Fruit fly (Drosophila melanogaster) whole organism, embryonic: ENCODE results near the gene ND-B16.6.

Experiments used
- ATbp ChIP-seq: fragments of 200-800 bp; sonication (Bioruptor generic); optimal IDR thresholded peaks from 2 replicates; lab custom pipeline; 2017; ENCODE audit warnings: missing biosample characterization, mild to moderate bottlenecking, missing genetic modification characterization, missing genetic modification reagents
- Atf6 ChIP-seq: fragments of 200-800 bp; sonication (Bioruptor generic); IDR thresholded peaks from 2 replicates; pipeline ENCODE4 v1.3.6; 2022; ENCODE audit warnings: missing biosample characterization, missing genetic modification characterization
- BEAF-32 ChIP-seq: fragments of 200-800 bp; sonication (Bioruptor generic); optimal IDR thresholded peaks from 3 replicates; lab custom pipeline; 2017; ENCODE audit warnings: missing biosample characterization, missing genetic modification characterization, mild to moderate bottlenecking, moderate library complexity, missing genetic modification reagents
- CG12744 ChIP-seq: fragments of 200-800 bp; sonication (Bioruptor generic); optimal IDR thresholded peaks from 2 replicates; lab custom pipeline; 2016; ENCODE audit warnings: missing biosample characterization, missing genetic modification characterization
- CG14441 ChIP-seq: fragments of 200-800 bp; sonication (Bioruptor generic); IDR thresholded peaks from 2 replicates; pipeline ENCODE4 v1.3.6; 2022; ENCODE audit warnings: missing biosample characterization, missing genetic modification characterization
- CG14710 ChIP-seq: fragments of 200-800 bp; sonication (Bioruptor generic); optimal IDR thresholded peaks from 3 replicates; lab custom pipeline; 2019; ENCODE audit warnings: missing biosample characterization, mild to moderate bottlenecking, missing genetic modification characterization, moderate library complexity
- CG15073 ChIP-seq: fragments of 200-800 bp; sonication (Bioruptor generic); optimal IDR thresholded peaks from 2 replicates; lab custom pipeline; 2016; ENCODE audit warnings: missing biosample characterization, missing genetic modification characterization
- CG15601 ChIP-seq: fragments of 200-800 bp; sonication (Bioruptor generic); optimal IDR thresholded peaks from 3 replicates; lab custom pipeline; 2019; ENCODE audit warnings: missing biosample characterization, mild to moderate bottlenecking, missing genetic modification characterization, moderate library complexity
- CG1603 ChIP-seq: fragments of 200-800 bp; sonication (Bioruptor generic); optimal IDR thresholded peaks from 2 replicates; lab custom pipeline; 2019; ENCODE audit warnings: missing biosample characterization, mild to moderate bottlenecking, missing genetic modification characterization, moderate library complexity
- CG17186 ChIP-seq: fragments of 200-800 bp; sonication (Bioruptor generic); optimal IDR thresholded peaks from 3 replicates; lab custom pipeline; 2017; ENCODE audit warnings: missing biosample characterization, missing genetic modification reagents, missing genetic modification characterization
- CG17802 ChIP-seq: fragments of 200-800 bp; sonication (Bioruptor generic); optimal IDR thresholded peaks from 2 replicates; lab custom pipeline; 2018; ENCODE audit warnings: missing biosample characterization, mild to moderate bottlenecking, missing genetic modification characterization, moderate library complexity
- CG18476 ChIP-seq: fragments of 200-800 bp; sonication (Bioruptor generic); optimal IDR thresholded peaks from 2 replicates; lab custom pipeline; 2016; ENCODE audit warnings: missing biosample characterization, mild to moderate bottlenecking, missing genetic modification characterization
- CG2199 ChIP-seq: fragments of 200-800 bp; sonication (Bioruptor generic); IDR thresholded peaks from 3 replicates; pipeline ENCODE4 v1.3.6; 2022; ENCODE audit warnings: missing biosample characterization, missing genetic modification characterization
- CG2678 ChIP-seq: fragments of 200-800 bp; sonication (Bioruptor generic); optimal IDR thresholded peaks from 3 replicates; lab custom pipeline; 2019; ENCODE audit warnings: missing biosample characterization, mild to moderate bottlenecking, missing genetic modification characterization, moderate library complexity
- CG30403 ChIP-seq: fragments of 200-800 bp; sonication (Bioruptor generic); optimal IDR thresholded peaks from 3 replicates; lab custom pipeline; 2016; ENCODE audit warnings: missing biosample characterization, missing genetic modification characterization
- CG33213 ChIP-seq: fragments of 200-800 bp; sonication (Bioruptor generic); optimal IDR thresholded peaks from 3 replicates; lab custom pipeline; 2016; ENCODE audit warnings: missing biosample characterization, missing genetic modification characterization
- CG4404 ChIP-seq: fragments of 200-800 bp; sonication (Bioruptor generic); IDR thresholded peaks from 2 replicates; pipeline ENCODE4 v1.3.6; 2022; ENCODE audit warnings: missing biosample characterization, missing genetic modification characterization
- Dek ChIP-seq: fragments of 200-800 bp; sonication (Bioruptor generic); optimal IDR thresholded peaks from 3 replicates; lab custom pipeline; 2019; ENCODE audit warnings: missing biosample characterization, mild to moderate bottlenecking, missing genetic modification characterization, moderate library complexity
- Dip2 ChIP-seq: fragments of 200-800 bp; sonication (Bioruptor generic); IDR thresholded peaks from 2 replicates; pipeline ENCODE4 v1.3.6; 2022; ENCODE audit warnings: missing biosample characterization, missing genetic modification characterization
- Doc2 ChIP-seq: fragments of 200-800 bp; sonication (Bioruptor generic); IDR thresholded peaks from 2 replicates; pipeline ENCODE4 v1.3.6; 2022; ENCODE audit warnings: missing biosample characterization, missing genetic modification characterization
- Eip74EF ChIP-seq, 2 experiments: fragments of 200-800 bp in 1 of 2; fragments of >200 bp in 1 of 2; sonication (Bioruptor generic) in 1 of 2; optimal IDR thresholded peaks; 2 replicates each; lab custom pipeline; 2017 to 2019; ENCODE audit warnings: missing biosample characterization in 2 of 2, missing genetic modification characterization in 2 of 2, mild to moderate bottlenecking in 1 of 2, moderate library complexity in 1 of 2
- Med ChIP-seq: fragments of 200-800 bp; sonication (Bioruptor generic); peaks from one replicate; lab custom pipeline; 2016; ENCODE audit warnings: missing biosample characterization, missing genetic modification characterization, mild to moderate bottlenecking, inconsistent platforms, moderate library complexity
- NK7.1 ChIP-seq: fragments of 200-800 bp; sonication (Bioruptor generic); optimal IDR thresholded peaks from 3 replicates; lab custom pipeline; 2016; ENCODE audit warnings: missing biosample characterization, missing genetic modification characterization
- Ptx1 ChIP-seq: fragments of 200-800 bp; sonication (Bioruptor generic); IDR thresholded peaks from 2 replicates; pipeline ENCODE4 v1.3.6; 2022; ENCODE audit warnings: missing biosample characterization, missing genetic modification characterization
- Six4 ChIP-seq: fragments of 200-800 bp; sonication (Bioruptor generic); optimal IDR thresholded peaks from 2 replicates; lab custom pipeline; 2016; ENCODE audit warnings: missing biosample characterization, missing genetic modification characterization
- Taf1 ChIP-seq: fragments of 200-800 bp; sonication (Bioruptor generic); IDR thresholded peaks from 2 replicates; pipeline ENCODE4 v1.3.6; 2022; ENCODE audit warnings: missing biosample characterization, missing genetic modification characterization
- Xbp1 ChIP-seq: fragments of 200-800 bp; sonication (Bioruptor generic); optimal IDR thresholded peaks from 3 replicates; lab custom pipeline; 2016; ENCODE audit warnings: missing biosample characterization, mild to moderate bottlenecking, missing genetic modification characterization
- YL-1 ChIP-seq: fragments of 200-800 bp; sonication (Bioruptor generic); optimal IDR thresholded peaks from 3 replicates; lab custom pipeline; 2017; ENCODE audit warnings: missing biosample characterization, mild to moderate bottlenecking, missing genetic modification characterization
- ab ChIP-seq: fragments of 200-800 bp; sonication (Bioruptor generic); optimal IDR thresholded peaks from 2 replicates; lab custom pipeline; 2016; ENCODE audit warnings: missing biosample characterization, missing genetic modification characterization
- abd-A ChIP-seq: fragments of 200-800 bp; sonication (Bioruptor generic); optimal IDR thresholded peaks from 3 replicates; lab custom pipeline; 2019; ENCODE audit warnings: missing biosample characterization, mild to moderate bottlenecking, missing genetic modification characterization, moderate library complexity
- bcd ChIP-seq: fragments of 200-800 bp; sonication (Bioruptor generic); optimal IDR thresholded peaks from 2 replicates; lab custom pipeline; 2017; ENCODE audit warnings: missing biosample characterization, mild to moderate bottlenecking, missing genetic modification characterization
- cato ChIP-seq: fragments of 200-800 bp; sonication (Bioruptor generic); optimal IDR thresholded peaks from 2 replicates; lab custom pipeline; 2016; ENCODE audit warnings: missing biosample characterization, missing genetic modification characterization, borderline replicate concordance
- chn ChIP-seq: fragments of 200-800 bp; sonication (Bioruptor generic); optimal IDR thresholded peaks from 2 replicates; lab custom pipeline; 2016; ENCODE audit warnings: missing biosample characterization, missing genetic modification characterization
- dimm ChIP-seq: fragments of 200-800 bp; sonication (Bioruptor generic); IDR thresholded peaks from 2 replicates; pipeline ENCODE4 v1.3.6; 2022; ENCODE audit warnings: missing biosample characterization, missing genetic modification characterization
- esg ChIP-seq: fragments of 200-800 bp; sonication (Bioruptor generic); conservative IDR thresholded peaks from 2 replicates; pipeline ENCODE4 v1.3.6; 2022; ENCODE audit warnings: missing biosample characterization, missing genetic modification characterization
- ewg ChIP-seq: fragments of 200-800 bp; sonication (Bioruptor generic); optimal IDR thresholded peaks from 3 replicates; lab custom pipeline; 2017; ENCODE audit warnings: mild to moderate bottlenecking, missing biosample characterization, missing genetic modification reagents, missing genetic modification characterization
- fd64A ChIP-seq: fragments of 200-800 bp; sonication (Bioruptor generic); optimal IDR thresholded peaks from 3 replicates; lab custom pipeline; 2018; ENCODE audit warnings: missing biosample characterization, mild to moderate bottlenecking, missing genetic modification characterization
- gcm2 ChIP-seq: fragments of 200-800 bp; sonication (Bioruptor generic); optimal IDR thresholded peaks from 2 replicates; lab custom pipeline; 2016; ENCODE audit warnings: missing biosample characterization, missing genetic modification characterization
- grau ChIP-seq: fragments of 200-800 bp; optimal IDR thresholded peaks from 3 replicates; lab custom pipeline; 2019; ENCODE audit warnings: missing biosample characterization, mild to moderate bottlenecking, missing genetic modification characterization, moderate library complexity
- kah ChIP-seq: fragments of 200-800 bp; sonication (Bioruptor generic); optimal IDR thresholded peaks from 2 replicates; lab custom pipeline; 2018; ENCODE audit warnings: missing biosample characterization, mild to moderate bottlenecking, missing genetic modification characterization
- kay ChIP-seq: fragments of 200-800 bp; sonication (Bioruptor generic); optimal IDR thresholded peaks from 2 replicates; lab custom pipeline; 2016; ENCODE audit warnings: missing biosample characterization, missing genetic modification characterization
- lbe ChIP-seq: fragments of 200-800 bp; sonication (Bioruptor generic); optimal IDR thresholded peaks from 2 replicates; lab custom pipeline; 2016; ENCODE audit warnings: missing biosample characterization, mild to moderate bottlenecking, missing genetic modification characterization
- otp ChIP-seq: fragments of 200-800 bp; sonication (Bioruptor generic); IDR thresholded peaks from 3 replicates; pipeline ENCODE4, ENCODE4 v1.3.6; 2022; ENCODE audit warnings: missing biosample characterization, missing genetic modification characterization
- ssp ChIP-seq: fragments of 200-800 bp; sonication (Bioruptor generic); IDR thresholded peaks from 2 replicates; pipeline ENCODE4 v1.3.6; 2022; ENCODE audit warnings: missing biosample characterization, missing genetic modification characterization
- sug ChIP-seq: fragments of 200-800 bp; optimal IDR thresholded peaks from 2 replicates; lab custom pipeline; 2019; ENCODE audit warnings: missing biosample characterization, mild to moderate bottlenecking, missing genetic modification characterization, moderate library complexity
- tap ChIP-seq: fragments of 200-800 bp; optimal IDR thresholded peaks from 3 replicates; lab custom pipeline; 2019; ENCODE audit warnings: missing biosample characterization, mild to moderate bottlenecking, missing genetic modification characterization, moderate library complexity
- toy ChIP-seq: fragments of 200-800 bp; sonication (Bioruptor generic); IDR thresholded peaks from 2 replicates; pipeline ENCODE4 v1.3.6; 2022; ENCODE audit warnings: missing biosample characterization, missing genetic modification characterization
- z ChIP-seq: fragments of 200-800 bp; sonication (Bioruptor generic); IDR thresholded peaks from 3 replicates; pipeline ENCODE4 v1.3.6; 2022; ENCODE audit warnings: missing biosample characterization, missing genetic modification characterization
- zf30C ChIP-seq: fragments of 200-800 bp; sonication (Bioruptor generic); optimal IDR thresholded peaks from 3 replicates; lab custom pipeline; 2018; ENCODE audit warnings: missing biosample characterization, mild to moderate bottlenecking, missing genetic modification characterization

Gene ND-B16.6

DNA sequence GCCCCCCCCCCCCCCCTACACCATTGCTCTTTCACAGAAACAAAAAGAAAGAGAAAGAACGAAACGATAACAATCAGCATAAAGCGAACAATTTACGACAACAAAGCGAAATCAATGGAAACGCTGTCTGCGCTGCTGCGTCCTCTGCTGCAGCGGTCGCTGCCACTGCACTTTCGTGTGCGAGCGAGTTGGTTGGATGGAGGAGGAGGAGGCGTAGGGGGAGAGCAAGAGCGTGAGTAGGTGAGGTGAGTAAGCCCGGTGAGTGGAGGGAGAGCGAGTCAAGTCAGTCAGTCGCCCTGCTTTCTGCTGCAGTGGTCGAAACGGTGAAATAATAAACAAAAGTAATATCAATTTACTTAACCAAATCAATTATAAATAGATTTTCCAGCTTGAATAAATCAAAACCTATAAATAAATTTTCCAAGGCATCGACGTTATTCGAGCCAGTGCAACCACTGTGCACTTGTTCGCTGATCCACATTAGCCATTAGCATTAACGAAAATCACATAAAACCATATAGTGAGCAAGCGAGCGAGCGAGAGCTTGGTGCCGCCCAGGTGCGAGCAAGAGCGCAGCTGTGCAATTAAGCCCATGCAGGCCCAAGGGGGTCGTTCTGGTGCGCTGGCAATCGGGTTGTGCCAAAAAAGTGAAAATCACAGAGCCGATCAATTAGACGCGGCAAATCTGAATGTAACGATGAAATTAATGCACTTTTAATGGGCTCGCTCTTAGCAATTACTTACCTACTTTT, 6.2 kb downstream of the ND-B16.6 start (continued):
- TF ChIP-seq ab (GFP tag; lab: Kevin White, UChicago) (no peak), BEAF-32 (GFP tag; lab: Kevin White, UChicago) (no peak), abd-A (peak; percentile 49), otp (peak; percentile 76), CG30403 (GFP tag; lab: Kevin White, UChicago) (peak; percentile 7), gcm2 (GFP tag; lab: Kevin White, UChicago) (no peak), ewg (GFP tag; lab: Kevin White, UChicago) (peak; percentile 32), Dek (tag; lab: Kevin White, UChicago) (no peak), Eip74EF (GFP tag; optimal IDR thresholded peaks at IDR 0.05; lab: Kevin White, UChicago) (peak in 1 of 2 experiments; percentile 13), CG4404 (GFP tag; lab: Robert Waterston, UW) (no peak), grau (tag; lab: Kevin White, UChicago) (no peak), bcd (GFP tag; lab: Kevin White, UChicago) (no peak), CG33213 (GFP tag; lab: Kevin White, UChicago) (no peak), NK7.1 (GFP tag; lab: Kevin White, UChicago) (no peak), CG17802 (tag; lab: Kevin White, UChicago) (no peak), Atf6 (peak; percentile 40; the same call in 1 of the 2 replicates), CG14441 (peak; percentile 63; the same call in 1 of the 2 replicates), Med (GFP tag; lab: Kevin White, UChicago) (peak; percentile 69), esg (GFP tag; lab: Robert Waterston, UW) (peak; percentile 31; the same call in 1 of the 2 replicates), toy (no peak), dimm (GFP tag; lab: Robert Waterston, UW) (0 out of 2 replicates have a peak, but pooled peaks have one; percentile 25), YL-1 (GFP tag; lab: Kevin White, UChicago) (no peak), Taf1 (GFP tag; lab: Robert Waterston, UW) (no peak), CG1603 (tag; lab: Kevin White, UChicago) (peak; percentile 19), kah (GFP tag; lab: Kevin White, UChicago) (peak; percentile 3), Dip2 (no peak), zf30C (no peak), tap (tag; lab: Kevin White, UChicago) (peak; percentile 18), CG15601 (tag; lab: Kevin White, UChicago) (peak; percentile 6), Six4 (GFP tag; lab: Kevin White, UChicago) (no peak), Xbp1 (peak; percentile 20), CG17186 (GFP tag; lab: Kevin White, UChicago) (no peak), chn (peak; percentile 7), ATbp (GFP tag; lab: Kevin White, UChicago) (peak; percentile 69), CG12744 (no peak), z (0 out of 3 replicates have a peak, but pooled peaks have one; percentile 14), CG14710 (tag; lab: Kevin White, UChicago) (no peak), CG18476 (GFP tag; lab: Kevin White, UChicago) (peak; percentile 17), cato (GFP tag; lab: Kevin White, UChicago) (no peak), Doc2 (no peak), CG2199 (GFP tag; lab: Robert Waterston, UW) (no peak), fd64A (peak; percentile 55), CG15073 (GFP tag; lab: Kevin White, UChicago) (no peak), CG2678 (tag; lab: Kevin White, UChicago) (peak; percentile 8), lbe (GFP tag; lab: Kevin White, UChicago) (peak; percentile 91), kay (no peak), Ptx1 (GFP tag; lab: Robert Waterston, UW) (peak; percentile 78), sug (tag; lab: Kevin White, UChicago) (no peak), ssp (GFP tag; lab: Robert Waterston, UW) (peak; percentile 41; the same call in 1 of the 2 replicates)
